Worm (Caenorhabditis elegans) whole organism, young adult: ENCODE data around the gene srh-147.

ENCODE experiments used
- C06A6.2 ChIP-seq: fragments of 200-800 bp; sonication (Bioruptor generic); conservative IDR thresholded peaks from 2 replicates; pipeline ENCODE4 v1.3.6; 2022; ENCODE audit warnings: missing genetic modification characterization, missing compliant biosample characterization
- T26A5.8 ChIP-seq: sonication (generic microtip); optimal IDR thresholded peaks from 2 replicates; lab custom pipeline; 2016; ENCODE audit warnings: missing genetic modification characterization, missing compliant biosample characterization
- Y53F4B.3 ChIP-seq: fragments of 200-800 bp; sonication (Bioruptor generic); IDR thresholded peaks from 2 replicates; pipeline ENCODE4 v1.3.6; 2022; ENCODE audit warnings: missing genetic modification reagents, missing genetic modification characterization, missing compliant biosample characterization
- Y53G8AR.9 ChIP-seq: fragments of 200-800 bp; sonication (Bioruptor generic); conservative IDR thresholded peaks from 2 replicates; pipeline ENCODE4 v1.3.6; 2022; ENCODE audit warnings: missing genetic modification reagents, missing genetic modification characterization, missing compliant biosample characterization
- Y67H2A.10 ChIP-seq: fragments of 200-800 bp; sonication (Bioruptor generic); conservative IDR thresholded peaks from 2 replicates; pipeline ENCODE4 v1.3.6; 2022; ENCODE audit warnings: missing genetic modification reagents, missing genetic modification characterization, missing compliant biosample characterization
- Y79H2A.3 ChIP-seq: fragments of 200-800 bp; sonication (Bioruptor generic); conservative IDR thresholded peaks from 2 replicates; pipeline ENCODE4 v1.3.6; 2022; ENCODE audit warnings: missing genetic modification reagents, missing genetic modification characterization, missing compliant biosample characterization
- Y95B8A.8 ChIP-seq: fragments of 200-800 bp; sonication (Bioruptor generic); IDR thresholded peaks from 2 replicates; pipeline ENCODE4 v1.3.6; 2022; ENCODE audit warnings: missing genetic modification reagents, missing genetic modification characterization, missing compliant biosample characterization
- ZK185.1 ChIP-seq: sonication (generic microtip); optimal IDR thresholded peaks from 2 replicates; lab custom pipeline; 2016; ENCODE audit warnings: mild to moderate bottlenecking, missing genetic modification characterization, missing compliant biosample characterization; ENCODE audit not compliant: poor library complexity, severe bottlenecking
- ama-1 ChIP-seq, 3 experiments: fragments of 150-350 bp in 1 of 3; sonication (generic microtip) in 2 of 3; optimal IDR thresholded peaks; 2 replicates each; lab custom pipeline; 2014 to 2018; ENCODE audit warnings: missing biosample characterization in 2 of 3, missing genetic modification characterization in 2 of 3, missing genetic modification reagents in 2 of 3
- bed-2 ChIP-seq: fragments of 200-800 bp; sonication (Bioruptor generic); IDR thresholded peaks from 2 replicates; pipeline ENCODE4 v1.3.6; 2022; ENCODE audit warnings: missing genetic modification reagents, missing genetic modification characterization, missing compliant biosample characterization
- ccch-3 ChIP-seq: fragments of 200-800 bp; sonication (Bioruptor generic); optimal IDR thresholded peaks from 2 replicates; lab custom pipeline; 2018; ENCODE audit warnings: mild to moderate bottlenecking, missing genetic modification characterization, missing compliant biosample characterization
- die-1 ChIP-seq: sonication (generic microtip); optimal IDR thresholded peaks from 2 replicates; lab custom pipeline; 2016; ENCODE audit warnings: missing genotype, mild to moderate bottlenecking, missing genetic modification characterization, missing compliant biosample characterization
- dox-1 ChIP-seq: fragments of 200-800 bp; sonication (Bioruptor generic); IDR thresholded peaks from 2 replicates; pipeline ENCODE4 v1.3.6; 2022; ENCODE audit warnings: missing genetic modification reagents, missing genetic modification characterization, missing compliant biosample characterization
- dpff-1 ChIP-seq: sonication (generic microtip); optimal IDR thresholded peaks from 2 replicates; lab custom pipeline; 2017; ENCODE audit warnings: mild to moderate bottlenecking, missing genetic modification characterization, missing compliant biosample characterization
- dpl-1 ChIP-seq: fragments of 150-350 bp; optimal IDR thresholded peaks from 2 replicates; lab custom pipeline; 2014; ENCODE audit warnings: missing biosample characterization, missing genetic modification reagents, missing genetic modification characterization
- fkh-3 ChIP-seq: sonication (generic microtip); optimal IDR thresholded peaks from 2 replicates; lab custom pipeline; 2016; ENCODE audit warnings: mild to moderate bottlenecking, missing genetic modification characterization, missing compliant biosample characterization
- gei-17 ChIP-seq: fragments of 200-800 bp; sonication (Bioruptor generic); optimal IDR thresholded peaks from 2 replicates; lab custom pipeline; 2018; ENCODE audit warnings: mild to moderate bottlenecking, missing genetic modification characterization, missing compliant biosample characterization
- let-526 ChIP-seq: fragments of 200-800 bp; sonication (Bioruptor generic); IDR thresholded peaks from 2 replicates; pipeline ENCODE4 v1.3.6; 2022; ENCODE audit warnings: missing genetic modification reagents, missing genetic modification characterization, missing compliant biosample characterization
- lin-35 ChIP-seq, 3 experiments: fragments of 150-350 bp in 2 of 3; sonication (generic microtip) in 1 of 3; optimal IDR thresholded peaks; 2 replicates each; lab custom pipeline; 2014 to 2018; ENCODE audit warnings: missing biosample characterization in 3 of 3, missing genetic modification characterization in 3 of 3, missing genetic modification reagents in 3 of 3
- lir-1 ChIP-seq: fragments of 200-800 bp; sonication (Bioruptor generic); conservative IDR thresholded peaks from 2 replicates; pipeline ENCODE4 v1.3.6; 2022; ENCODE audit warnings: missing genetic modification reagents, missing genetic modification characterization, missing compliant biosample characterization
- lsl-1 ChIP-seq: fragments of 200-800 bp; sonication (Bioruptor generic); optimal IDR thresholded peaks from 2 replicates; lab custom pipeline; 2018; ENCODE audit warnings: mild to moderate bottlenecking, missing genetic modification characterization, moderate library complexity, missing compliant biosample characterization
- lsy-27 ChIP-seq: sonication (generic microtip); optimal IDR thresholded peaks from 2 replicates; lab custom pipeline; 2017; ENCODE audit warnings: missing genetic modification characterization, mild to moderate bottlenecking, missing compliant biosample characterization, antibody characterized with exemption, missing genotype, borderline replicate concordance; ENCODE audit not compliant: insufficient read depth
- mes-4 ChIP-seq: sonication (generic microtip); optimal IDR thresholded peaks from 2 replicates; lab custom pipeline; 2016; ENCODE audit warnings: missing genotype, missing genetic modification characterization, missing compliant biosample characterization
- mxl-1 ChIP-seq: sonication (generic microtip); optimal IDR thresholded peaks from 2 replicates; lab custom pipeline; 2016; ENCODE audit warnings: missing genetic modification characterization, missing compliant biosample characterization
- nfya-2 ChIP-seq: fragments of 200-800 bp; sonication (Bioruptor generic); IDR thresholded peaks from 2 replicates; pipeline ENCODE4 v1.3.6; 2022; ENCODE audit warnings: missing genetic modification reagents, missing genetic modification characterization, missing compliant biosample characterization
- nfyb-1 ChIP-seq: fragments of 200-800 bp; sonication (Bioruptor generic); IDR thresholded peaks from 2 replicates; pipeline ENCODE4 v1.3.6; 2022; ENCODE audit warnings: missing genetic modification reagents, missing genetic modification characterization, missing compliant biosample characterization
- nhr-80 ChIP-seq: sonication (generic microtip); optimal IDR thresholded peaks from 2 replicates; lab custom pipeline; 2016; ENCODE audit warnings: missing genetic modification characterization, missing compliant biosample characterization
- pbrm-1 ChIP-seq: fragments of 200-800 bp; sonication (Bioruptor generic); IDR thresholded peaks from 2 replicates; pipeline ENCODE4 v1.3.6; 2022; ENCODE audit warnings: missing genetic modification reagents, missing genetic modification characterization, missing compliant biosample characterization
- pha-4 ChIP-seq: fragments of 150-350 bp; sonication (generic microtip); optimal IDR thresholded peaks from 2 replicates; lab custom pipeline; 2014; ENCODE audit warnings: missing biosample characterization, missing genetic modification reagents, missing genetic modification characterization
- rec-8 ChIP-seq, 2 experiments: sonication (generic microtip); optimal IDR thresholded peaks; 2 replicates each; lab custom pipeline; 2016; ENCODE audit warnings: mild to moderate bottlenecking in 2 of 2, missing genetic modification characterization in 2 of 2, missing genetic modification reagents in 2 of 2, missing genotype in 2 of 2, missing biosample characterization in 1 of 2, missing compliant biosample characterization in 1 of 2, moderate library complexity in 1 of 2
- rpc-1 ChIP-seq, 2 experiments: fragments of 150-350 bp in 1 of 2; sonication (generic microtip) in 1 of 2; optimal IDR thresholded peaks; 2 replicates each; lab custom pipeline; 2014 to 2018; ENCODE audit warnings: missing biosample characterization in 1 of 2, missing genetic modification characterization in 1 of 2, missing genetic modification reagents in 1 of 2, missing genotype in 1 of 2
- sdz-38 ChIP-seq: sonication (generic microtip); optimal IDR thresholded peaks from 2 replicates; lab custom pipeline; 2016; ENCODE audit warnings: missing genotype, missing genetic modification characterization, missing compliant biosample characterization
- snpc-1.1 ChIP-seq: sonication (generic microtip); optimal IDR thresholded peaks from 2 replicates; lab custom pipeline; 2017; ENCODE audit warnings: missing genetic modification characterization, mild to moderate bottlenecking, missing compliant biosample characterization, antibody characterized with exemption, moderate library complexity, missing genotype, missing genetic modification reagents; ENCODE audit not compliant: insufficient read depth
- snpc-1.3 ChIP-seq: sonication (generic microtip); optimal IDR thresholded peaks from 2 replicates; lab custom pipeline; 2017; ENCODE audit warnings: missing genetic modification characterization, mild to moderate bottlenecking, missing compliant biosample characterization, antibody characterized with exemption, moderate library complexity, missing genotype, missing genetic modification reagents; ENCODE audit not compliant: insufficient read depth
- tlf-1 ChIP-seq: fragments of 200-800 bp; sonication (Bioruptor generic); optimal IDR thresholded peaks from 2 replicates; lab custom pipeline; 2018; ENCODE audit warnings: mild to moderate bottlenecking, missing genetic modification characterization, missing compliant biosample characterization
- unc-130 ChIP-seq: sonication (generic microtip); optimal IDR thresholded peaks from 2 replicates; lab custom pipeline; 2016; ENCODE audit warnings: missing genetic modification reagents, missing genetic modification characterization, missing compliant biosample characterization
- xnd-1 ChIP-seq: sonication (generic microtip); optimal IDR thresholded peaks from 2 replicates; lab custom pipeline; 2016; ENCODE audit warnings: missing genotype, missing genetic modification reagents, missing genetic modification characterization, missing compliant biosample characterization
- zfh-2 ChIP-seq: fragments of 200-800 bp; sonication (Bioruptor generic); conservative IDR thresholded peaks from 2 replicates; pipeline ENCODE4 v1.3.6; 2022; ENCODE audit warnings: missing genetic modification reagents, missing genetic modification characterization, missing compliant biosample characterization
- zim-3 ChIP-seq: sonication (generic microtip); optimal IDR thresholded peaks from 2 replicates; lab custom pipeline; 2017; ENCODE audit warnings: mild to moderate bottlenecking, missing genetic modification characterization, moderate library complexity, missing compliant biosample characterization
- ztf-18 ChIP-seq: sonication (generic microtip); optimal IDR thresholded peaks from 2 replicates; lab custom pipeline; 2016; ENCODE audit warnings: missing genotype, mild to moderate bottlenecking, missing genetic modification characterization, missing compliant biosample characterization
- ztf-6 ChIP-seq: fragments of 200-800 bp; sonication (Bioruptor generic); IDR thresholded peaks from 2 replicates; pipeline ENCODE4 v1.3.6; 2022; ENCODE audit warnings: missing genetic modification reagents, missing genetic modification characterization, missing compliant biosample characterization

The srh-147 gene

ce11 chrV:15873762-15874161 is 23.6 kb upstream of the srh-147 start (continued):
- TF ChIP-seq snpc-1.1 (tag; lab: Kevin White, UChicago) (peak; percentile 83), dpl-1 (GFP tag; lab: Kevin White, UChicago) (peak; percentile 8), Y67H2A.10 (GFP tag; lab: Robert Waterston, UW) (no peak), unc-130 (GFP tag; lab: Kevin White, UChicago) (peak; percentile 81), zim-3 (peak; percentile 98), ztf-6 (GFP tag; lab: Robert Waterston, UW) (peak; percentile 88), fkh-3 (tag; lab: Kevin White, UChicago) (peak; percentile 98), dpff-1 (tag; lab: Kevin White, UChicago) (peak; percentile 79), mes-4 (tag; lab: Kevin White, UChicago) (peak; percentile 93), rec-8 (tag; optimal IDR thresholded peaks at IDR 0.05; lab: Kevin White, UChicago) (peak; percentile 94 to 98), lsl-1 (GFP tag; lab: Kevin White, UChicago) (peak; percentile 71), die-1 (tag; lab: Kevin White, UChicago) (peak; percentile 98), lin-35 (GFP tag; optimal IDR thresholded peaks at IDR 0.05; lab: Kevin White, UChicago) (peak in 2 of 3 experiments; percentile 30 to 82), Y79H2A.3 (GFP tag; lab: Robert Waterston, UW) (0 out of 2 replicates have a peak, but pooled peaks have one; percentile 65), pbrm-1 (GFP tag; lab: Robert Waterston, UW) (peak; percentile 91), C06A6.2 (peak; percentile 83), Y53F4B.3 (GFP tag; lab: Robert Waterston, UW) (peak; percentile 50; the same call in 1 of the 2 replicates), pha-4 (tag; lab: Kevin White, UChicago) (no peak), lsy-27 (tag; lab: Kevin White, UChicago) (peak; percentile 89), Y95B8A.8 (GFP tag; lab: Robert Waterston, UW) (0 out of 2 replicates have a peak, but pooled peaks have one; percentile 60), xnd-1 (tag; lab: Kevin White, UChicago) (peak; percentile 12), nfyb-1 (GFP tag; lab: Robert Waterston, UW) (peak; percentile 94), sdz-38 (no peak), lir-1 (GFP tag; lab: Robert Waterston, UW) (peak; percentile 78), ztf-18 (tag; lab: Kevin White, UChicago) (peak; percentile 85), gei-17 (GFP tag; lab: Kevin White, UChicago) (peak; percentile 73), bed-2 (GFP tag; lab: Robert Waterston, UW) (peak; percentile 85; the same call in 1 of the 2 replicates), mxl-1 (tag; lab: Kevin White, UChicago) (peak; percentile 97), ama-1 (optimal IDR thresholded peaks at IDR 0.05; lab: Kevin White, UChicago) (no peak), ama-1 (GFP tag; optimal IDR thresholded peaks at IDR 0.05; lab: Kevin White, UChicago) (peak; percentile 93 to 96), rpc-1 (optimal IDR thresholded peaks at IDR 0.05; lab: Kevin White, UChicago) (peak; percentile 98), rpc-1 (tag; optimal IDR thresholded peaks at IDR 0.05; lab: Kevin White, UChicago) (peak; percentile 99)

ce11 chrV:15872273-15872672 is 22.1 kb upstream of the srh-147 start, which contains the start of gene str-56:
TSS of gene str-56 (plus strand) at chrV:15872573.
- TF ChIP-seq nhr-80 (tag; lab: Kevin White, UChicago) = no peak
- TF ChIP-seq, all 124 proteins: peak for 0

ce11 chrV:15870356-15870755 is 20.2 kb upstream of the srh-147 start, which contains the start of gene str-57:
TSS of gene str-57 (plus strand) at chrV:15870656.
- TF ChIP-seq xnd-1 (tag; lab: Kevin White, UChicago) = no peak
- no peak for TF ChIP-seq zfh-2 (GFP tag; lab: Robert Waterston, UW)
- TF ChIP-seq ztf-6 (GFP tag; lab: Robert Waterston, UW) = no peak
- TF ChIP-seq snpc-1.3 (tag; lab: Kevin White, UChicago) = no peak
- no peak for TF ChIP-seq let-526
- TF ChIP-seq dox-1 (GFP tag; lab: Robert Waterston, UW) = no peak
- no peak for TF ChIP-seq Y53G8AR.9 (GFP tag; lab: Robert Waterston, UW)
- no peak for TF ChIP-seq tlf-1 (GFP tag; lab: Kevin White, UChicago)
- no peak for TF ChIP-seq T26A5.8
- TF ChIP-seq ZK185.1 = no peak
- TF ChIP-seq nfya-2 (GFP tag; lab: Robert Waterston, UW) = no peak
- TF ChIP-seq ccch-3 = no peak
- TF ChIP-seq, all 124 proteins: peak for 0
